Comparison of ENCODE assay signal across 1 fruit fly cellular context in genomic region chr2L:717783-718182, dm6.
TF ChIP-seq lines count a peak whose summit lies in the region.

No protein-coding gene starts in this region.

TF ChIP-seq in whole organism, prepupa, 60 proteins besides CTCF, POLR2A, EP300 and RAD21 (continued from another document):
- TF ChIP-seq fd59A (GFP tag; optimal IDR thresholded peaks at IDR 0.05; lab: Kevin White, UChicago) (no peak), CG8319 (GFP tag; optimal IDR thresholded peaks at IDR 0.05; lab: Kevin White, UChicago) (no peak), Ets21C (GFP tag; optimal IDR thresholded peaks at IDR 0.05; lab: Kevin White, UChicago) (no peak), ss (GFP tag; optimal IDR thresholded peaks at IDR 0.05; lab: Kevin White, UChicago) (peak; percentile 41 to 65), CG6808 (GFP tag; optimal IDR thresholded peaks at IDR 0.05; lab: Kevin White, UChicago) (peak; percentile 40), CG8632 (GFP tag; optimal IDR thresholded peaks at IDR 0.05; lab: Kevin White, UChicago) (peak; percentile 43), Ets96B (tag; optimal IDR thresholded peaks at IDR 0.05; lab: Kevin White, UChicago) (peak; percentile 52), cyc (GFP tag; optimal IDR thresholded peaks at IDR 0.05; lab: Kevin White, UChicago) (no peak), achi (GFP tag; optimal IDR thresholded peaks at IDR 0.05; lab: Kevin White, UChicago) (peak; percentile 24), topi (GFP tag; optimal IDR thresholded peaks at IDR 0.05; lab: Kevin White, UChicago) (no peak), CG34406 (GFP tag; optimal IDR thresholded peaks at IDR 0.05; lab: Kevin White, UChicago) (peak; percentile 28), Sox102F (GFP tag; optimal IDR thresholded peaks at IDR 0.05; lab: Kevin White, UChicago) (no peak), CG10631 (GFP tag; optimal IDR thresholded peaks at IDR 0.05; lab: Kevin White, UChicago) (no peak), OdsH (GFP tag; optimal IDR thresholded peaks at IDR 0.05; lab: Kevin White, UChicago) (no peak), CG3919 (GFP tag; optimal IDR thresholded peaks at IDR 0.05; lab: Kevin White, UChicago) (peak; percentile 50), svp (GFP tag; lab: Kevin White, UChicago) (peak; percentile 59), salr (GFP tag; optimal IDR thresholded peaks at IDR 0.05; lab: Kevin White, UChicago) (peak in 1 of 2 experiments; percentile 38), CG15336 (GFP tag; IDR thresholded peaks at IDR 0.05; lab: Robert Waterston, UW) (no peak), CG11902 (GFP tag; optimal IDR thresholded peaks at IDR 0.05; lab: Kevin White, UChicago) (no peak), CG32006 (GFP tag; optimal IDR thresholded peaks at IDR 0.05; lab: Kevin White, UChicago) (peak; percentile 31), CG11294 (GFP tag; IDR thresholded peaks at IDR 0.05; lab: Robert Waterston, UW) (no peak), Hr4 (GFP tag; optimal IDR thresholded peaks at IDR 0.05; lab: Kevin White, UChicago) (no peak), Sox14 (GFP tag; optimal IDR thresholded peaks at IDR 0.05; lab: Kevin White, UChicago) (no peak), dsx (GFP tag; optimal IDR thresholded peaks at IDR 0.05; lab: Kevin White, UChicago; ENCODE audit: poor library complexity, severe bottlenecking) (no peak), CG7368 (GFP tag; optimal IDR thresholded peaks at IDR 0.05; lab: Kevin White, UChicago) (no peak), CG11762 (GFP tag; optimal IDR thresholded peaks at IDR 0.05; lab: Kevin White, UChicago; ENCODE audit: insufficient read depth) (no peak), CG6854 (GFP tag; optimal IDR thresholded peaks at IDR 0.05; lab: Kevin White, UChicago) (no peak), Hr39 (GFP tag; optimal IDR thresholded peaks at IDR 0.05; lab: Kevin White, UChicago) (no peak), CG1621 (tag; optimal IDR thresholded peaks at IDR 0.05; lab: Kevin White, UChicago) (no peak)
